Worm (Caenorhabditis elegans) whole organism, L2 larva: Measurements from ENCODE around the gene C26B2.8.

ENCODE experiments used
- lsy-2 ChIP-seq, 2 experiments: fragments of 150-350 bp in 1 of 2; sonication (generic microtip) in 1 of 2; optimal IDR thresholded peaks; 2 replicates each; lab custom pipeline; 2014 to 2017; ENCODE audit warnings: missing biosample characterization in 2 of 2, missing genetic modification characterization in 2 of 2
- unc-62 ChIP-seq: fragments of 150-350 bp; optimal IDR thresholded peaks from 2 replicates; lab custom pipeline; 2014; ENCODE audit warnings: missing biosample characterization, missing genetic modification reagents, missing genetic modification characterization

DNA sequence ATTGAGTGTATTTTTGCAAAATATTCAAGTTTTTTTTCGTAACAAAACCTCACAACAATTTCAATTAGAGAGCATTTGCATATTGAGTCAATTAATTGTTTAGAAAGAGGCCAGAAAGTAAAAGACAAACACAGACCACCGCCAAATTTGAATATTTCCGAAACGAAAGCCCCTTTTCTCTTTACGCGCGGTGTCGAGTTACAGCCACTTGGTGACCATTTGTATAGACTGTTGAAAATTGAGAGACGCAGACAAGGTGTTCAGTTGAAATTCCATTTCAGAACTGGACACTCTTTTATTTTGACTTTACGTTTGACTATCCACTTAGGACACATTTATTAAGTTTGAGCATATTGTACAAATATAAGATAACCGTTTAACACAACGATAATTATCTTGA is 34.1 kb downstream of the C26B2.8 start:
- TF ChIP-seq unc-62 (GFP tag; lab: Kevin White, UChicago), result no peak
- TF ChIP-seq lsy-2 (tag; optimal IDR thresholded peaks at IDR 0.05; lab: Kevin White, UChicago), result no peak
